Worm (Caenorhabditis elegans): ENCODE data around the gene T04F8.7.

T04F8.7 gene

ce11 chrX:11662069-11662468, 18.7 kb downstream of the T04F8.7 start:
- TF ChIP-seq mls-2 (tag; optimal IDR thresholded peaks at IDR 0.05) = no peak

ce11 chrX:11661625-11662024, 19.2 kb downstream of the T04F8.7 start, which contains the start of gene sfxn-1.5:
Gene sfxn-1.5, minus strand, starts transcription at chrX:11661660.
- no peak for TF ChIP-seq nhr-237 (tag; optimal IDR thresholded peaks at IDR 0.05)

- no peak for TF ChIP-seq hlh-1 (tag; optimal IDR thresholded peaks at IDR 0.05)
- TF ChIP-seq flh-1 (GFP tag; optimal IDR thresholded peaks at IDR 0.05) = no peak
- no peak for TF ChIP-seq nhr-237 (tag; optimal IDR thresholded peaks at IDR 0.05)
- no peak for TF ChIP-seq unc-120 (tag; optimal IDR thresholded peaks at IDR 0.05; ENCODE audit: poor library complexity, severe bottlenecking)
- no peak for TF ChIP-seq unc-39 (tag; optimal IDR thresholded peaks at IDR 0.05)
- no peak for TF ChIP-seq sptf-1 (tag; optimal IDR thresholded peaks at IDR 0.05)
- TF ChIP-seq ceh-39 (tag; optimal IDR thresholded peaks at IDR 0.05) = no peak
- TF ChIP-seq ham-2 (GFP tag; optimal IDR thresholded peaks at IDR 0.05) = no peak
- TF ChIP-seq M03D4.4 (tag; optimal IDR thresholded peaks at IDR 0.05) = no peak
- TF ChIP-seq nhr-2 (tag; optimal IDR thresholded peaks at IDR 0.05) = no peak
- no peak for TF ChIP-seq mep-1 (tag; optimal IDR thresholded peaks at IDR 0.05)
- TF ChIP-seq lin-32 (GFP tag; optimal IDR thresholded peaks at IDR 0.05) = no peak
- TF ChIP-seq snpc-4 (tag; optimal IDR thresholded peaks at IDR 0.05) = no peak
- TF ChIP-seq drap-1 (GFP tag; optimal IDR thresholded peaks at IDR 0.05) = no peak
- no peak for TF ChIP-seq sem-2 (GFP tag; optimal IDR thresholded peaks at IDR 0.05)
- TF ChIP-seq lin-13 (tag; optimal IDR thresholded peaks at IDR 0.05) = no peak
- no peak for TF ChIP-seq pha-4 (tag; optimal IDR thresholded peaks at IDR 0.05)
Observed at ce11 chrX:11658331-11658730, 22.4 kb downstream of the T04F8.7 start, which contains the start of gene T04F8.3. Gene T04F8.3, plus strand, starts transcription at chrX:11658631.

- TF ChIP-seq ces-1 (GFP tag; optimal IDR thresholded peaks at IDR 0.05) (peak; percentile 53), nhr-12 (tag; optimal IDR thresholded peaks at IDR 0.05) (no peak), sem-2 (GFP tag; optimal IDR thresholded peaks at IDR 0.05) (no peak), nhr-28 (tag; optimal IDR thresholded peaks at IDR 0.05) (peak; percentile 56), nhr-237 (tag; optimal IDR thresholded peaks at IDR 0.05) (no peak), ceh-39 (tag; optimal IDR thresholded peaks at IDR 0.05) (peak; percentile 60), bed-3 (GFP tag; optimal IDR thresholded peaks at IDR 0.05) (no peak), lin-32 (GFP tag; optimal IDR thresholded peaks at IDR 0.05) (no peak), elt-1 (tag; optimal IDR thresholded peaks at IDR 0.05; ENCODE audit: borderline replicate concordance, insufficient read depth) (no peak), ham-2 (GFP tag; optimal IDR thresholded peaks at IDR 0.05) (no peak), tbx-8 (GFP tag; optimal IDR thresholded peaks at IDR 0.05) (no peak), ceh-43 (GFP tag; optimal IDR thresholded peaks at IDR 0.05) (no peak), hlh-1 (tag; optimal IDR thresholded peaks at IDR 0.05) (peak; percentile 28), zip-8 (tag; optimal IDR thresholded peaks at IDR 0.05) (no peak), pha-4 (tag; optimal IDR thresholded peaks at IDR 0.05) (peak; percentile 63), ztf-11 (tag; optimal IDR thresholded peaks at IDR 0.05) (no peak), blmp-1 (tag; optimal IDR thresholded peaks at IDR 0.05) (no peak), M03D4.4 (tag; optimal IDR thresholded peaks at IDR 0.05) (no peak), nhr-76 (tag; optimal IDR thresholded peaks at IDR 0.05) (no peak), unc-120 (tag; optimal IDR thresholded peaks at IDR 0.05; ENCODE audit: poor library complexity, severe bottlenecking) (peak; percentile 78), lin-13 (tag; optimal IDR thresholded peaks at IDR 0.05) (peak; percentile 47), elt-3 (tag; optimal IDR thresholded peaks at IDR 0.05) (no peak), mab-5 (tag; optimal IDR thresholded peaks at IDR 0.05) (no peak), unc-62 (GFP tag; optimal IDR thresholded peaks at IDR 0.05) (peak; percentile 8), snpc-4 (tag; optimal IDR thresholded peaks at IDR 0.05) (no peak), sptf-1 (tag; optimal IDR thresholded peaks at IDR 0.05) (peak; percentile 24), mep-1 (tag; optimal IDR thresholded peaks at IDR 0.05) (peak; percentile 64), nhr-2 (tag; optimal IDR thresholded peaks at IDR 0.05) (no peak), ceh-83 (GFP tag; optimal IDR thresholded peaks at IDR 0.05) (peak; percentile 22), mls-2 (tag; optimal IDR thresholded peaks at IDR 0.05) (no peak), cnd-1 (tag; optimal IDR thresholded peaks at IDR 0.05) (no peak), drap-1 (GFP tag; optimal IDR thresholded peaks at IDR 0.05) (no peak), flh-1 (GFP tag; optimal IDR thresholded peaks at IDR 0.05) (no peak), unc-39 (tag; optimal IDR thresholded peaks at IDR 0.05) (no peak), lsy-2 (tag; optimal IDR thresholded peaks at IDR 0.05) (no peak)
Observed at ce11 chrX:11656519-11657006, 24.2 kb downstream of the T04F8.7 start, which contains the start of gene T04F8.2. Gene T04F8.2, minus strand, starts transcription at chrX:11656569.
